Worm (Caenorhabditis elegans): ENCODE measurements around the gene Y50E8A.11.
A peak's percentile ranks its signal among the peaks of the same experiment; 100 is the strongest.
"Not testable (repeated sequence)": the region's sequence is repeated elsewhere in the genome, so short reads cannot be mapped to it uniquely, and the experiment has no call there.

Y50E8A.11 gene

DNA sequence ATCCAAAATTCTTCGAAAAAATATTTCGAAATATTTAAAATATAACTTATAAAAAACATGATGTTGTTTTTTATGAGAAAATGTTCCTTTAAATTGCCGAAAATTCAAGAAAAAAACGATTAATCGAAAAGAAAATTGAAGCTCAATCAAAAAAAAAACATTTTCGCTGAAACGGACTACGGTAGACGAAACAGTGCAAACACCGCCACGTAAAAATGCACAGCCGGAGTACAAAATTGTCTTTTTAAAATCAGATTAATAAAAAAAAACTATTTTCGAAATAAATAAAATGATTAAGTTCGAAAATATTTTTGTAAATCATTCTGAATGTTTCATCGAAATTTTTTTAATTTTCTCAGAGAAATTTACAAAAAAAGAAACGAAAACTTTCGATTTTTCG is 32.3 kb downstream of the Y50E8A.11 start:
- peak; percentile 56 to 79 for TF ChIP-seq lsy-2 (tag; optimal IDR thresholded peaks at IDR 0.05)
- no peak for TF ChIP-seq nhr-11 (tag; optimal IDR thresholded peaks at IDR 0.05)
- no peak for TF ChIP-seq egl-27 (tag; optimal IDR thresholded peaks at IDR 0.05)
- TF ChIP-seq elt-3 (tag; optimal IDR thresholded peaks at IDR 0.05), result no peak
- TF ChIP-seq hlh-17 (GFP tag; optimal IDR thresholded peaks at IDR 0.05; ENCODE audit: borderline replicate concordance), result no peak
- TF ChIP-seq ces-1 (GFP tag; optimal IDR thresholded peaks at IDR 0.05), result no peak

- TF ChIP-seq nhr-76 (tag; optimal IDR thresholded peaks at IDR 0.05), result no peak
Observed at ce11 chrV:14815500-14815899, 34.3 kb downstream of the Y50E8A.11 start, which contains the start of gene rin-1. rin-1 (minus strand) TSS chrV:14815600.

DNA sequence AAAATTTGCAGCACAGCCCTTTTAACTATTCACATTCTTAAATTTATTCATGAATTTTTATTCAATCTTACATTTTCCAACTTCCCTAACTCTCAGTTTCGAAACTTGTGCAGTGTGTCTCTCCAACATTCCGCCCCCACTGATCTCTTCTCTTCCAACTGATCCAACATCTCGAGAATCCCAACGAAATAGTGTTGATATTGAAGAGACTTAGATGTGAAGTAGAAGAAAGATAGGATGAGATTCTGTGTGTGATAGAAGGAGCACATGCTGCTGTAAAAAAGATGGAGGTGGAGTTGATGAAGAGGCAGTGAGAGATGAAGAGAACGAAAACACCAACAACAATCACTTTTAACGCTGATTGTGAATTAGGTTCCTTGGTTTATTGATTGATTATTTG is 39.1 kb downstream of the Y50E8A.11 start:
- TF ChIP-seq hlh-4 (tag; optimal IDR thresholded peaks at IDR 0.05), result no peak
- TF ChIP-seq lsy-2 (tag; optimal IDR thresholded peaks at IDR 0.05), result peak in 1 of 2 experiments; percentile 39
- peak; percentile 13 for TF ChIP-seq snu-23 (GFP tag; optimal IDR thresholded peaks at IDR 0.05)
- no peak for TF ChIP-seq snpc-4 (tag; optimal IDR thresholded peaks at IDR 0.05)
- TF ChIP-seq rnt-1 (tag; optimal IDR thresholded peaks at IDR 0.05), result peak; percentile 53
- no peak for TF ChIP-seq ztf-4 (tag; optimal IDR thresholded peaks at IDR 0.05)
- 0 out of 2 replicates have a peak, but pooled peaks have one; percentile 7 for TF ChIP-seq nhr-19 (GFP tag; conservative IDR thresholded peaks at IDR 0.05)
- TF ChIP-seq lin-14 (GFP tag; optimal IDR thresholded peaks at IDR 0.05), result peak; percentile 76

DNA sequence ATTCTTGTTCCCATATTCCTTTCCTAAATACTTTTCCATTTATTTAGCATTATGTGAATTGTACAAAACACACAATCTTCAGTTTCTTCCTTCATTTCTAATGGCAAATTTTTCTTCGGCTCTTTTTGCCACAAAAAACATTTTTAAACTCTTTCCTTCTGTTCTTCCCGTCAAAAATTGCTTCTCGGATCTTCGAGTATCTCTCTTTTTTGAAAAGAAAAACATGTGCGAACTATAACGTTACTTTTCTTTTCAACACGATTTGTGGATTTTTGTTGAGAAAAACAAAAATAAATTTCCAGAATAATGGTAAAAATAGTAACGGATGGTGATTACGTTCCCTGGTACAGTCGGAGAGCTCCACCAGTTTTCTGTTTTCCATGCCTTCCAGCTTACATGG is 40.3 kb downstream of the Y50E8A.11 start, which contains the start of gene W06A7.2:
TSS of gene W06A7.2 (plus strand) at position 301 of the 400 bp plus-strand sequence.
- TF ChIP-seq nhr-20 (tag; optimal IDR thresholded peaks at IDR 0.05) (no peak), hlh-17 (GFP tag; optimal IDR thresholded peaks at IDR 0.05; ENCODE audit: borderline replicate concordance) (no peak), dpl-1 (GFP tag; optimal IDR thresholded peaks at IDR 0.05) (no peak), xbp-1 (tag; optimal IDR thresholded peaks at IDR 0.05) (no peak), elt-2 (tag; optimal IDR thresholded peaks at IDR 0.05) (no peak), efl-3 (GFP tag; optimal IDR thresholded peaks at IDR 0.05) (no peak), pax-3 (tag; optimal IDR thresholded peaks at IDR 0.05) (no peak)

ce11 chrV:14824124-14824523 is 42.9 kb downstream of the Y50E8A.11 start, which contains the start of gene W06A7.4:
W06A7.4 (plus strand) TSS chrV:14824424.
- TF ChIP-seq unc-130 (tag; optimal IDR thresholded peaks at IDR 0.05), result no peak
- no peak for TF ChIP-seq nhr-85 (tag)
- no peak for TF ChIP-seq lin-35 (GFP tag; optimal IDR thresholded peaks at IDR 0.05)
- no peak for TF ChIP-seq nhr-84 (tag; optimal IDR thresholded peaks at IDR 0.05)
- TF ChIP-seq lsy-2 (tag; optimal IDR thresholded peaks at IDR 0.05), result no peak
- no peak for TF ChIP-seq nhr-77 (tag; optimal IDR thresholded peaks at IDR 0.05)
- no peak for TF ChIP-seq efl-3 (GFP tag; optimal IDR thresholded peaks at IDR 0.05)
- no peak for TF ChIP-seq ceh-88 (GFP tag; IDR thresholded peaks at IDR 0.05)
- no peak for TF ChIP-seq snpc-4 (tag; optimal IDR thresholded peaks at IDR 0.05)

DNA sequence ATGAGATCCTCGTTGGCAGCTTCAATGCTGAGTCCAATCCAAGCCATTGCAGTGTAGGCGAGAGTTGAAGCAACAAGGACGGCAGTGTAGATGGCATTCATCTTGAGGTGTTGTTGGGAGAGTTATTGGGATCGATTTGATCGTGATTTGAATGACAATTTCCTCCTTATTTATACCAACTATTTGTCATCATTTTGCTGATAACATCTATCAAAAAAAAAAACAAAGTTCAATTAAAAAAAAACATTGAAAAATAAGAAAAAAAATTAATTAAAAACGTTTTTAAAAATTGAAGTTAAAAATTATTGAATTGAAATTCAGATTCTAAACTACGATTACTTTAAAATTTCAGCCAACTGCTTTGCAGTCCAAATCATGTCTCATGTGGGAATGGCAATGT is 45.7 kb downstream of the Y50E8A.11 start, which contains the start of gene nspa-8:
TSS of gene nspa-8 (minus strand) at position 101 of the 400 bp plus-strand sequence.
- TF ChIP-seq fkh-8 (tag; optimal IDR thresholded peaks at IDR 0.05); skn-1 (tag; optimal IDR thresholded peaks at IDR 0.05); hlh-17 (GFP tag; optimal IDR thresholded peaks at IDR 0.05; ENCODE audit: borderline replicate concordance): not testable (repeated sequence)

DNA sequence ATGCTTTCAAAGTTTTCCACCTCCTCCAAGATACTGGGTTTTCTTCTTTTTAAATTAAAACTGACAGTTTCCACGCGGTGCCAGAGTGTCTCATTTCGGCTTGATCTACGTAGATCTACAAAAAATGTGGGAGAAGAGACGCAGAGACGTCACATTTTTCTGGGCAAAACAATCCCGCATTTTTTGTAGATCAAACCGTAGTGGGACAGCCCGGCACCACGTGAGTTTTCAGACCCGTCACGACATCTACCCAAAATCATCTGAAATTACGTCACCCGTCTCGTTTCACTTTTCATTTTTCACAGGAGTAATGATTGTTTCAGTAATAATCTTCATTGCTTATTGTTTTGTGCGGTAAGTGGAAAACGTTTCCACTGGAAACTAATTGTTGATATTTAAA is 47.2 kb downstream of the Y50E8A.11 start:
- TF ChIP-seq ceh-63 (GFP tag; optimal IDR thresholded peaks at IDR 0.05) (no peak), efl-1 (optimal IDR thresholded peaks at IDR 0.05) (no peak), efl-1 (GFP tag; optimal IDR thresholded peaks at IDR 0.05 in 1 of 2) (peak in 1 of 2 experiments; percentile 73)
